Fruit fly (Drosophila melanogaster) Kc167 (cell line): ENCODE measurements around the gene loco.

ENCODE experiments used
- h ChIP-seq: fragments of >200 bp; optimal IDR thresholded peaks from 3 replicates; lab custom pipeline; 2018; ENCODE audit warnings: missing external identifiers
- insv ChIP-seq: fragments of >200 bp; optimal IDR thresholded peaks from 3 replicates; lab custom pipeline; 2018; ENCODE audit warnings: missing external identifiers

DNA sequence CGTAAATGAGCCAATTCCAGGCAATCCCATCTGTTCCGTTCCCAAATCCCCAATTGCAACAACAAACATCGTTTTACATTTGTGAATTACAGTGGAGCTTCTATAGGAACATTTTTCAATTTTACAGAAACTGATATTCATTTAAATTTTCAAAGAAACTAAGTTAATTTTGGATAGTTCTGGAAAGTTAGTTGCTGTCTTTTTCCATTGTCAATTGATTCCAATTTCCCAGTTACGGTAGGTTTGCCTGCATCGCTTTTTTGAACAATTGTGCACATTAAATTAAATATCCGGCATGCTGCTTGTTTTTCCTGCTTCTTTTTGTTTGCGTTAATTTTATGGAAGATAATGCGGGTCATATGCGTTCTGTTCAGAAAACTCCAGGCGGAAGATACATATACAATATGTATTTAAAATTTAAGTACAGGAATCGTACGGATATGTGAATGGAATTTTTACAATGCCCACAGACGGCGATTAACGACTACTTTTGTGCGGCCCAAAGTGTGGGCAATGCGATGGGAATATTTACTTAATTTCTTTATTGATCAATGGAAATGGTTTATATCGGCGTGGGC lies 11.2 kb downstream of the loco start:
- TF ChIP-seq h (lab: Kevin White, UChicago) (no peak), insv (lab: Kevin White, UChicago) (no peak)
